Worm (Caenorhabditis elegans) whole organism, L4 larva: ENCODE data around the gene acs-19.

Source experiments
- F49E8.2 ChIP-seq: sonication (generic microtip); optimal IDR thresholded peaks from 2 replicates; lab custom pipeline; 2016; ENCODE audit warnings: missing compliant biosample characterization, mild to moderate bottlenecking, missing genetic modification characterization, borderline replicate concordance
- T20F7.1 ChIP-seq: fragments of 200-800 bp; sonication (Bioruptor generic); optimal IDR thresholded peaks from 2 replicates; lab custom pipeline; 2018; ENCODE audit warnings: mild to moderate bottlenecking, missing genetic modification characterization, missing compliant biosample characterization
- T26A8.4 ChIP-seq: fragments of 200-800 bp; sonication (Bioruptor generic); IDR thresholded peaks from 2 replicates; pipeline ENCODE4 v1.3.6; 2022; ENCODE audit warnings: missing genetic modification characterization, missing compliant biosample characterization
- aha-1 ChIP-seq: fragments of 150-350 bp; peaks from one replicate; lab custom pipeline; 2014; ENCODE audit warnings: missing biosample characterization, missing genetic modification characterization
- aly-2 ChIP-seq: sonication (generic microtip); optimal IDR thresholded peaks from 2 replicates; lab custom pipeline; 2018; ENCODE audit warnings: missing biosample characterization, missing genetic modification characterization
- ama-1 ChIP-seq: fragments of 150-350 bp; optimal IDR thresholded peaks from 2 replicates; lab custom pipeline; 2014; ENCODE audit warnings: inconsistent platforms, mixed read lengths
- arid-1 ChIP-seq: fragments of 200-800 bp; sonication (Bioruptor generic); conservative IDR thresholded peaks from 2 replicates; pipeline ENCODE4 v1.3.6; 2022; ENCODE audit warnings: missing genetic modification reagents, missing genetic modification characterization, missing compliant biosample characterization
- ceh-28 ChIP-seq: fragments of 150-350 bp; optimal IDR thresholded peaks from 2 replicates; lab custom pipeline; 2014; ENCODE audit warnings: missing biosample characterization, missing genetic modification reagents, missing genetic modification characterization
- ceh-44 ChIP-seq: fragments of 200-800 bp; sonication (Bioruptor generic); IDR thresholded peaks from 2 replicates; pipeline ENCODE4 v1.3.6; 2022; ENCODE audit warnings: missing genetic modification reagents, missing genetic modification characterization, missing compliant biosample characterization
- ctbp-1 ChIP-seq: fragments of 200-800 bp; sonication (Bioruptor generic); IDR thresholded peaks from 2 replicates; pipeline ENCODE4 v1.3.6; 2022; ENCODE audit warnings: missing genetic modification reagents, missing genetic modification characterization, missing compliant biosample characterization
- dmd-6 ChIP-seq: fragments of 200-800 bp; sonication (Bioruptor generic); IDR thresholded peaks from 2 replicates; pipeline ENCODE4 v1.3.6; 2022; ENCODE audit warnings: missing genetic modification reagents, missing genetic modification characterization, missing compliant biosample characterization
- duxl-1 ChIP-seq: sonication (generic microtip); optimal IDR thresholded peaks from 2 replicates; lab custom pipeline; 2016; ENCODE audit warnings: mild to moderate bottlenecking, missing genetic modification characterization, moderate library complexity, missing compliant biosample characterization; ENCODE audit not compliant: poor library complexity
- dve-1 ChIP-seq: sonication (generic microtip); optimal IDR thresholded peaks from 2 replicates; lab custom pipeline; 2017; ENCODE audit warnings: antibody characterized with exemption, mild to moderate bottlenecking, missing genetic modification characterization, missing compliant biosample characterization; ENCODE audit not compliant: insufficient read depth
- egl-43 ChIP-seq: fragments of 200-800 bp; sonication (Bioruptor generic); IDR thresholded peaks from 2 replicates; pipeline ENCODE4 v1.3.6; 2022; ENCODE audit warnings: missing genetic modification reagents, missing genetic modification characterization, missing compliant biosample characterization
- fkh-10 ChIP-seq: fragments of 150-350 bp; optimal IDR thresholded peaks from 2 replicates; lab custom pipeline; 2014; ENCODE audit warnings: missing biosample characterization, missing genetic modification reagents, missing genetic modification characterization
- fos-1 ChIP-seq: fragments of 150-350 bp; optimal IDR thresholded peaks from 2 replicates; lab custom pipeline; 2014; ENCODE audit warnings: missing biosample characterization, missing genetic modification characterization
- gei-8 ChIP-seq: fragments of 200-800 bp; sonication (Bioruptor generic); optimal IDR thresholded peaks from 2 replicates; lab custom pipeline; 2018; ENCODE audit warnings: mild to moderate bottlenecking, missing genetic modification characterization, missing compliant biosample characterization
- hlh-11 ChIP-seq: fragments of 200-800 bp; sonication (Bioruptor generic); optimal IDR thresholded peaks from 2 replicates; lab custom pipeline; 2018; ENCODE audit warnings: mild to moderate bottlenecking, missing genetic modification characterization, missing compliant biosample characterization
- hmg-1.1 ChIP-seq: fragments of 200-800 bp; sonication (Bioruptor generic); IDR thresholded peaks from 2 replicates; pipeline ENCODE4 v1.3.6; 2022; ENCODE audit warnings: missing genetic modification reagents, missing genetic modification characterization, missing compliant biosample characterization
- lin-13 ChIP-seq: fragments of 150-350 bp; optimal IDR thresholded peaks from 2 replicates; lab custom pipeline; 2014; ENCODE audit warnings: missing biosample characterization, missing genetic modification reagents, missing genetic modification characterization
- lsy-2 ChIP-seq, 2 experiments: fragments of 150-350 bp in 1 of 2; sonication (generic microtip) in 1 of 2; optimal IDR thresholded peaks; 2 replicates each; lab custom pipeline; 2014 to 2017; ENCODE audit warnings: missing biosample characterization in 2 of 2, missing genetic modification characterization in 2 of 2
- mdt-29 ChIP-seq: fragments of 200-800 bp; sonication (Bioruptor generic); IDR thresholded peaks from 2 replicates; pipeline ENCODE4 v1.3.6; 2022; ENCODE audit warnings: missing genetic modification reagents, missing genetic modification characterization, missing compliant biosample characterization
- mep-1 ChIP-seq: fragments of 150-350 bp; sonication (generic microtip); optimal IDR thresholded peaks from 3 replicates; lab custom pipeline; 2014; ENCODE audit warnings: missing biosample characterization, missing genetic modification characterization
- mxl-3 ChIP-seq: fragments of 200-800 bp; sonication (Bioruptor generic); optimal IDR thresholded peaks from 2 replicates; lab custom pipeline; 2018; ENCODE audit warnings: mild to moderate bottlenecking, missing genetic modification characterization, missing compliant biosample characterization
- nhr-10 ChIP-seq: fragments of 150-350 bp; optimal IDR thresholded peaks from 2 replicates; lab custom pipeline; 2014; ENCODE audit warnings: missing biosample characterization, missing genetic modification characterization
- nhr-11 ChIP-seq: fragments of 150-350 bp; optimal IDR thresholded peaks from 2 replicates; lab custom pipeline; 2014; ENCODE audit warnings: missing biosample characterization, missing genetic modification characterization
- nhr-28 ChIP-seq: fragments of 150-350 bp; optimal IDR thresholded peaks from 2 replicates; lab custom pipeline; 2014; ENCODE audit warnings: missing biosample characterization, missing genetic modification characterization
- nhr-41 ChIP-seq: fragments of 200-800 bp; sonication (Bioruptor generic); IDR thresholded peaks from 2 replicates; pipeline ENCODE4 v1.3.6; 2022; ENCODE audit warnings: missing genetic modification reagents, missing genetic modification characterization, missing compliant biosample characterization
- nhr-42 ChIP-seq: fragments of 200-800 bp; sonication (Bioruptor generic); IDR thresholded peaks from 2 replicates; pipeline ENCODE4 v1.3.6; 2022; ENCODE audit warnings: missing genetic modification characterization, missing compliant biosample characterization
- nhr-76 ChIP-seq: fragments of 150-350 bp; optimal IDR thresholded peaks from 2 replicates; lab custom pipeline; 2014; ENCODE audit warnings: missing biosample characterization, missing genetic modification characterization
- nhr-77 ChIP-seq: fragments of 150-350 bp; optimal IDR thresholded peaks from 2 replicates; lab custom pipeline; 2014; ENCODE audit warnings: missing biosample characterization, missing genetic modification characterization
- pha-4 ChIP-seq, 2 experiments: fragments of 150-350 bp in 1 of 2; fragments of 200-800 bp in 1 of 2; sonication (Bioruptor generic) in 1 of 2; IDR thresholded peaks in 1 of 2; optimal IDR thresholded peaks in 1 of 2; 2 replicates each; pipeline versions ENCODE4 v1.3.6 to Lab custom; 2014 to 2022; ENCODE audit warnings: missing genetic modification characterization in 2 of 2, missing genetic modification reagents in 2 of 2, missing biosample characterization in 1 of 2, missing compliant biosample characterization in 1 of 2
- rbr-2 ChIP-seq: sonication (generic microtip); optimal IDR thresholded peaks from 2 replicates; lab custom pipeline; 2016; ENCODE audit warnings: missing genotype, missing genetic modification characterization, missing compliant biosample characterization
- saeg-2 ChIP-seq: fragments of 200-800 bp; sonication (Bioruptor generic); IDR thresholded peaks from 2 replicates; pipeline ENCODE4 v1.3.6; 2022; ENCODE audit warnings: missing genetic modification reagents, missing genetic modification characterization, missing compliant biosample characterization
- set-16 ChIP-seq: fragments of 200-800 bp; sonication (Bioruptor generic); IDR thresholded peaks from 2 replicates; pipeline ENCODE4 v1.3.6; 2022; ENCODE audit warnings: missing genetic modification reagents, missing genetic modification characterization, missing compliant biosample characterization
- snpc-1.2 ChIP-seq: fragments of 200-800 bp; sonication (Bioruptor generic); IDR thresholded peaks from 2 replicates; pipeline ENCODE4 v1.3.6; 2022; ENCODE audit warnings: missing genetic modification reagents, missing genetic modification characterization, missing compliant biosample characterization
- snpc-4 ChIP-seq: fragments of 150-350 bp; optimal IDR thresholded peaks from 2 replicates; lab custom pipeline; 2014; ENCODE audit warnings: missing biosample characterization, missing genetic modification characterization
- tra-1 ChIP-seq: fragments of 200-800 bp; sonication (Bioruptor generic); IDR thresholded peaks from 2 replicates; pipeline ENCODE4 v1.3.6; 2022; ENCODE audit warnings: missing genetic modification reagents, missing genetic modification characterization, missing compliant biosample characterization
- unc-130 ChIP-seq: sonication (generic microtip); optimal IDR thresholded peaks from 2 replicates; lab custom pipeline; 2016; ENCODE audit warnings: missing genetic modification reagents, missing genetic modification characterization, missing compliant biosample characterization
- unc-62 ChIP-seq, 3 experiments: fragments of 150-350 bp in 1 of 3; sonication (generic microtip); optimal IDR thresholded peaks in 2 of 3; peaks in 1 of 3; 1 replicate in 1 of 3; 2 replicates in 2 of 3; lab custom pipeline; 2014 to 2017; ENCODE audit warnings: missing biosample characterization in 3 of 3, missing genetic modification characterization in 3 of 3, missing genetic modification reagents in 3 of 3, missing genotype in 1 of 3
- vab-7 ChIP-seq: fragments of 200-800 bp; sonication (Bioruptor generic); IDR thresholded peaks from 2 replicates; pipeline ENCODE4 v1.3.6; 2022; ENCODE audit warnings: missing genetic modification reagents, missing genetic modification characterization, missing compliant biosample characterization

Gene acs-19

DNA sequence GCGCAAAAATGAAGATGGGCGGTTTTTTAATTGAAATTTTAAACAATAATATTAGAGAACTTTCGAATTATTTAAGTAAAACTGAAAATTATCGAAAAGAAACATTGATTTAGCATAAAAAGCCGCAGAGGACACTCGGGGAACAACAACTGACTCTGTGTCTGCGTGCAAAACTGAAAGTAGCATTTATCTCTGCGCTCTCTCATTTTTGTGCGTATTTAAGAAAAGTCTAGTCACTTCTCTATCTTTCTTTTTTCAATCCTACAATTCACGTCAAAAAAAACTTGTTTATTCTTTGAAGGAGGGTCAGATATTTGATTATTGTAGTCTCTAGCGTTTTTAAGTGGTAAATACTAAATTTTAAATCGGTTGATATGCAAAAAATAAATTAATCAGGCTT is 43.9 kb downstream of the acs-19 start (continued):
- TF ChIP-seq hlh-11 (tag; lab: Kevin White, UChicago) = peak; percentile 58
- no peak for TF ChIP-seq snpc-4 (tag; lab: Kevin White, UChicago)
- no peak for TF ChIP-seq ceh-28 (tag; lab: Kevin White, UChicago)
- no peak for TF ChIP-seq aly-2 (tag; lab: Kevin White, UChicago)
- TF ChIP-seq nhr-42 (GFP tag; lab: Robert Waterston, UW) = no peak
- peak; percentile 14 for TF ChIP-seq rbr-2 (tag; lab: Kevin White, UChicago)
- peak; percentile 12 to 43 for TF ChIP-seq lsy-2 (tag; optimal IDR thresholded peaks at IDR 0.05; lab: Kevin White, UChicago)
- 0 out of 2 replicates have a peak, but pooled peaks have one; percentile 13 for TF ChIP-seq arid-1 (GFP tag; lab: Robert Waterston, UW)
- peak; percentile 98 for TF ChIP-seq nhr-28 (tag; lab: Kevin White, UChicago)
- peak; percentile 57 for TF ChIP-seq mep-1 (tag; lab: Kevin White, UChicago)
- peak; percentile 68 for TF ChIP-seq nhr-11 (tag; lab: Kevin White, UChicago)
- no peak for TF ChIP-seq unc-130 (GFP tag; lab: Kevin White, UChicago)
- TF ChIP-seq nhr-77 = peak; percentile 5
- no peak for TF ChIP-seq lin-13 (GFP tag; lab: Kevin White, UChicago)
- TF ChIP-seq nhr-41 = no peak
- TF ChIP-seq T20F7.1 = no peak
- TF ChIP-seq egl-43 (GFP tag; lab: Robert Waterston, UW) = no peak
- TF ChIP-seq ceh-44 (GFP tag; lab: Robert Waterston, UW) = no peak
- TF ChIP-seq tra-1 (GFP tag; lab: Robert Waterston, UW) = no peak
- TF ChIP-seq fos-1 = no peak
- TF ChIP-seq, all 104 proteins: peak for 15

DNA sequence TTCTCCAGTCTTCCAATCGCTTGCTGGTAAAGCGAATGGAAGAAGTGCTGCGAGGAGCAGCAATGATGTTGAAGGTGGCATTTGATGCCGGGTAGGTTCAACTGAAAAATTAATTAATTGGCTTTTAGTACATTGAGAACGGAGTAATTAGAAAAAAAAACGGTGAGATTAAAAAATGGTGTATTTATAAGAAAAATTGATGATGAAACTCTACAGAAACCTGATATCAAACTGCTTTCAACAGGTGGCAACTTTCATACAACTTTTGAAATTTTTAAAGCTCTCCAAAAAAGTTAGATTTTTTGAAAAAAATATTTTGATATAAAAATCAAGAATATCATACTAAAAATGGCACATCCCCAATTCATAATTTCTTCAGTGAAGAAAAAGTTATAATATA is 49.8 kb downstream of the acs-19 start, which contains the start of gene pat-3:
Gene pat-3, minus strand, starts transcription at position 101 of the 400 bp plus-strand sequence.
- TF ChIP-seq mdt-29 (GFP tag; lab: Robert Waterston, UW) (no peak), vab-7 (GFP tag; lab: Robert Waterston, UW) (no peak), unc-130 (GFP tag; lab: Kevin White, UChicago) (no peak), nhr-76 (tag; lab: Kevin White, UChicago) (no peak), saeg-2 (GFP tag; lab: Robert Waterston, UW) (no peak)

DNA sequence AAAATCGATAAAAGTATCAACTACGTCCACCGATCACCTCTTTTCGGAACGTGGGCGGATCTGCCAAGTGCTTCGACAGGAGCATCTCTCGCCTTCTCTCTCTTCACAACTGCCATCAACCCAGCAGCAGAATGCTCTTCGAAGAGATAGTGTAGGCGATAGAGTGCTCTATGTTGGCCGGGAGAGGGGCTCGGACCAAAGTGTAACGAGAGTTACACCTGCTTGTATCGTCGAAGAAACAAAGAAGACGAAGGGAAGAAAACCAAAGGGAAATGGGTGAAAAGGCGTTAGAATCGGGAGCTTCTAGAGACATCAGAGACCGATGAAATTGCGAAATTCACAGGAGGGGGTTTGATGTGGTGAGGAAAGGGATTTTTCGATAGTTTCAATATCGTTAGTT is 50.5 kb downstream of the acs-19 start:
- TF ChIP-seq gei-8 (GFP tag; lab: Kevin White, UChicago) = no peak
- TF ChIP-seq ctbp-1 (GFP tag; lab: Robert Waterston, UW) = no peak
- no peak for TF ChIP-seq duxl-1 (tag; lab: Kevin White, UChicago)
- no peak for TF ChIP-seq pha-4 (GFP tag; IDR thresholded peaks at IDR 0.05; lab: Robert Waterston, UW)
- TF ChIP-seq pha-4 (tag; optimal IDR thresholded peaks at IDR 0.05; lab: Kevin White, UChicago) = no peak
- TF ChIP-seq ceh-28 (tag; lab: Kevin White, UChicago) = no peak
- no peak for TF ChIP-seq mxl-3 (GFP tag; lab: Kevin White, UChicago)
- TF ChIP-seq set-16 = 0 out of 2 replicates have a peak, but pooled peaks have one; percentile 26
- TF ChIP-seq aly-2 (tag; lab: Kevin White, UChicago) = no peak
- no peak for TF ChIP-seq dve-1 (tag; lab: Kevin White, UChicago)
- TF ChIP-seq arid-1 (GFP tag; lab: Robert Waterston, UW) = no peak
- peak; percentile 20 for TF ChIP-seq hlh-11 (tag; lab: Kevin White, UChicago)
- TF ChIP-seq ama-1 (lab: Kevin White, UChicago) = no peak
- TF ChIP-seq fos-1 = no peak
- peak in 1 of 2 experiments; percentile 89 for TF ChIP-seq unc-62 (GFP tag; optimal IDR thresholded peaks at IDR 0.05 in 1 of 2; lab: Kevin White, UChicago)
- TF ChIP-seq unc-62 (tag; optimal IDR thresholded peaks at IDR 0.05; lab: Kevin White, UChicago) = no peak
- TF ChIP-seq dmd-6 = no peak
- TF ChIP-seq hmg-1.1 (GFP tag; lab: Robert Waterston, UW) = no peak
- TF ChIP-seq T26A8.4 (GFP tag; lab: Robert Waterston, UW) = no peak
- no peak for TF ChIP-seq snpc-1.2 (GFP tag; lab: Robert Waterston, UW)
- no peak for TF ChIP-seq F49E8.2 (tag; lab: Kevin White, UChicago)
- no peak for TF ChIP-seq nhr-10 (tag; lab: Kevin White, UChicago)
- peak; percentile 82 for TF ChIP-seq aha-1 (tag; lab: Kevin White, UChicago)
- TF ChIP-seq fkh-10 (GFP tag; lab: Kevin White, UChicago) = no peak
- TF ChIP-seq lsy-2 (tag; optimal IDR thresholded peaks at IDR 0.05; lab: Kevin White, UChicago) = no peak
- no peak for TF ChIP-seq vab-7 (GFP tag; lab: Robert Waterston, UW)
- TF ChIP-seq nhr-42 (GFP tag; lab: Robert Waterston, UW) = no peak
